Worm (Caenorhabditis elegans): ENCODE results near the gene bath-23.

bath-23 gene

DNA sequence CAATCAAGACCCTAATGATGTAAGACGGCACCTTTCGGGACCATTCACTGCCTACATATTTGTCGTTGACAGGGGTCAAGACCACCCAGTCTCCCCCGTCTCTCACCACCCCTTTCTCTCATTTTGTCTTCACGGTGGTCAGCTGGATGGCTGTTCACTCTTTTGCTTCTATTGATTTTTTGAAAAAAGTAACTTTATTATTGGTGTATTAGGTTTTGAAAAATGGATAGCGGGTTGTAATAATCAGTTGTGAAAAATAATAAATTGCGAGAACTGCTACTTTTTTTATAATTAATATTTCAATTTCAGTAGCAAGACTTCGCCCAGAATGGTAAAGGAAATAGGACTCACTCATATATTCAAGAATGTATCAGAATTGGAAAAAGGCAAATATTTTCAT lies 5.7 kb downstream of the bath-23 start, which contains the start of gene bath-9:
Gene bath-9, plus strand, starts transcription at position 301 of the 400 bp plus-strand sequence.
- no peak for TF ChIP-seq hlh-6 (tag; optimal IDR thresholded peaks at IDR 0.05)
- no peak for TF ChIP-seq elt-2 (tag; optimal IDR thresholded peaks at IDR 0.05)
- no peak for TF ChIP-seq ttx-3 (tag; optimal IDR thresholded peaks at IDR 0.05)
- TF ChIP-seq C08G9.2 (tag; optimal IDR thresholded peaks at IDR 0.05): no peak
- TF ChIP-seq nhr-11 (tag; optimal IDR thresholded peaks at IDR 0.05): no peak
- TF ChIP-seq hlh-15 (tag; optimal IDR thresholded peaks at IDR 0.05): no peak
- TF ChIP-seq fkh-10 (GFP tag; optimal IDR thresholded peaks at IDR 0.05): no peak
- TF ChIP-seq ztf-16 (tag; optimal IDR thresholded peaks at IDR 0.05): no peak
- TF ChIP-seq eyg-1 (tag; optimal IDR thresholded peaks at IDR 0.05): no peak
- no peak for TF ChIP-seq dmd-4 (tag; optimal IDR thresholded peaks at IDR 0.05; ENCODE audit: borderline replicate concordance)
- no peak for TF ChIP-seq fkh-6 (tag; optimal IDR thresholded peaks at IDR 0.05)
- no peak for TF ChIP-seq sox-2 (GFP tag; IDR thresholded peaks at IDR 0.05)
- TF ChIP-seq ceh-30 (tag; optimal IDR thresholded peaks at IDR 0.05): no peak
- TF ChIP-seq mec-3 (tag; optimal IDR thresholded peaks at IDR 0.05; ENCODE audit: borderline replicate concordance): no peak
- no peak for TF ChIP-seq ets-4 (tag; optimal IDR thresholded peaks at IDR 0.05)
- no peak for TF ChIP-seq unc-42 (tag; optimal IDR thresholded peaks at IDR 0.05)
- TF ChIP-seq pat-9 (tag; optimal IDR thresholded peaks at IDR 0.05): no peak
- TF ChIP-seq hlh-30 (tag; optimal IDR thresholded peaks at IDR 0.05; ENCODE audit: insufficient read depth): no peak

DNA sequence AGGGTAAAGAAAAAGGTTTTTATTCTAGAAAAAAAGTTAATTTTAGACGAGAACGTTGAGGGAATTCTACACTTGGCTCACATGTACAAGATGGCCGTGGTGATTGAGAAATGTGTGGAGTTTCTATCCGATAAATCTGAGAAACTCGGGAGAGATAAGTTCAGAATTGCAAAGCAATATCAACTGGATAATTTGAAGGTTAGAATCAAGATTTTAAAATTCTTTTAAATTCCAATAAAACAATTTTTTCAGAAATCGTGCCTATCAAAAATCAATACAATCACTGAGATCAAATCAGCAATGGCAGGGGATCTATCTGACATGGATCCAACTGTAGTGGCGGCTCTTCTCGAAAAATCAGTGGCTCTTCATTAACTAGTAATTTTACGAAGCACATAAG lies 7.2 kb downstream of the bath-23 start, which contains the start of gene Y49F6C.2:
Gene Y49F6C.2, plus strand, starts transcription at position 301 of the 400 bp plus-strand sequence.
- no peak for TF ChIP-seq ahr-1 (tag; optimal IDR thresholded peaks at IDR 0.05)
- TF ChIP-seq C38D4.7 (GFP tag; optimal IDR thresholded peaks at IDR 0.05): no peak

DNA sequence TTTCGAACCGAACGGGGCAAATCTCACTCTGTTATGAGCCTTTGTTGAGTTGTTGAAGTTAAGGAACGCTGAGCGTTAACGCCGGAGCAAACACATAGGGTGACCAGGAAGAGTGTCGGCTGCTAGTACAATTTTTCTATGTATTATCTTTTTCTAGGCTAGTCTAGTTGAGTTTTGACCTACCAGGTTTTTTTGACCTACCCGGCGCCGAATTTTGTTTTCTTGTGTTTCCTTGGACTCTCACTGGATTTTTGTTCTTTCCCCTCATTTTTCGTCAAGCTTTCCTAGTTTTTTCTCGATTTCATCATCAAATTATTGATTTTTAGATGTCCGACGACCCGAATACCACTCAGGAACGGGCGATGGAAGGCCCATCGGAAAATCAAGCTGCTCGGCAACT lies 10.4 kb downstream of the bath-23 start, which contains the start of gene T06D4.1:
Gene T06D4.1, plus strand, starts transcription at position 321 of the 400 bp plus-strand sequence.
- TF ChIP-seq sdc-2 (tag; optimal IDR thresholded peaks at IDR 0.05) (no peak), che-1 (tag; optimal IDR thresholded peaks at IDR 0.05) (no peak)

DNA sequence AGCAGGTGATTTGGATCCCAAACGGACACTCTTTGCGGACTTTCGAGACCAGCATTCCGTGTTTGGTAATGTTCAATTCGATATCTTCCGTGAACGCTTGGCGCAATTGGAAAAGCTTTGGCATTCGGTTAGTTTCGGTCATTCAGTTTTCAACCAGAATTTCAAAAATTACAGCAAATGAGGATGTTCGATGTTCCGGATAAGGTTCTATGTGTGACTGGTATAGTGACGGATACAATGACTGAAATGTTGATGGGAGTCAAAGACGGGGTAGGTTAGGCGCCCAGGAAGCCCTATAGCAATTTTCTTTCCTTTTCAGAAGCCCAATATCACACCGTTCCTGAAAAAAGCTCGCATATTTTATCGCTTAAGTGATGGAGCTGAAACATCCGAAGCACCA lies 12.0 kb downstream of the bath-23 start:
- TF ChIP-seq madf-2 (tag; optimal IDR thresholded peaks at IDR 0.05): no peak
- TF ChIP-seq lin-11 (tag; optimal IDR thresholded peaks at IDR 0.05): no peak
- no peak for TF ChIP-seq lim-6 (tag; optimal IDR thresholded peaks at IDR 0.05)
- no peak for TF ChIP-seq ceh-18 (tag; optimal IDR thresholded peaks at IDR 0.05)
- TF ChIP-seq ceh-22 (tag; optimal IDR thresholded peaks at IDR 0.05): no peak
- no peak for TF ChIP-seq ets-4 (tag; optimal IDR thresholded peaks at IDR 0.05)
- TF ChIP-seq ttx-3 (tag; optimal IDR thresholded peaks at IDR 0.05): no peak
- TF ChIP-seq ceh-30 (tag; optimal IDR thresholded peaks at IDR 0.05): no peak
- TF ChIP-seq ztf-16 (tag; optimal IDR thresholded peaks at IDR 0.05): no peak
- no peak for TF ChIP-seq pqm-1 (tag; optimal IDR thresholded peaks at IDR 0.05)
- no peak for TF ChIP-seq mec-3 (tag; optimal IDR thresholded peaks at IDR 0.05; ENCODE audit: borderline replicate concordance)
- TF ChIP-seq syd-9 (tag; optimal IDR thresholded peaks at IDR 0.05): no peak
- TF ChIP-seq ceh-48 (tag; optimal IDR thresholded peaks at IDR 0.05): no peak
- no peak for TF ChIP-seq C08G9.2 (tag; optimal IDR thresholded peaks at IDR 0.05)
- no peak for TF ChIP-seq pha-4 (tag; optimal IDR thresholded peaks at IDR 0.05)
- no peak for TF ChIP-seq nfya-1 (tag; optimal IDR thresholded peaks at IDR 0.05)
- TF ChIP-seq unc-55 (GFP tag; optimal IDR thresholded peaks at IDR 0.05): no peak
- TF ChIP-seq unc-42 (tag; optimal IDR thresholded peaks at IDR 0.05): no peak
- TF ChIP-seq hlh-30 (tag; optimal IDR thresholded peaks at IDR 0.05; ENCODE audit: insufficient read depth): no peak
- no peak for TF ChIP-seq sox-4 (tag; optimal IDR thresholded peaks at IDR 0.05)

DNA sequence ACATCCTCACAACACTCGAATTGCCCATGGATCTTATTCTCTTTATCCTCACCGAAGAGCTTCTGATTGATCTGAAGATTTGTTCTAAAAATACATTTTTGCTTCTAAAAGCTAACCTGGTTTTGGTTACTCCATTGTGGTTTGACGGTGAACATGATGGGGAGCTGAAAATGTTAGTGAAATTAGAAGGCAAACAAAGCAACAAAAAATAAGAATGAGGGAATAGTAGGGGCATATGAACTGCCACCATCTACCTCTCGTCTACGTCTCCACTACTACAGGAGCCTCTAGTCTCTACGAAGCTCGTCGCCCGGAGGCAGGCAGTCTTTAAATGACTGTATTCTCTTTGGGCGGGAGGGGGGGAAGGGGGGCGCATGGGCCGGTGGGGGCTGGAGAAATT lies 14.6 kb downstream of the bath-23 start, which contains the start of gene T06D4.2:
Gene T06D4.2, minus strand, starts transcription at position 170 of the 400 bp plus-strand sequence.
- TF ChIP-seq hlh-13 (GFP tag; optimal IDR thresholded peaks at IDR 0.05) (no peak), npax-4 (tag; optimal IDR thresholded peaks at IDR 0.05) (no peak), ceh-24 (tag; optimal IDR thresholded peaks at IDR 0.05) (no peak), K02D7.2 (tag; optimal IDR thresholded peaks at IDR 0.05) (no peak), ceh-45 (GFP tag; IDR thresholded peaks at IDR 0.05) (no peak), elt-4 (tag; optimal IDR thresholded peaks at IDR 0.05) (no peak), pat-9 (tag; optimal IDR thresholded peaks at IDR 0.05) (no peak), ceh-18 (tag; optimal IDR thresholded peaks at IDR 0.05) (no peak), ztf-16 (tag; optimal IDR thresholded peaks at IDR 0.05) (no peak), odd-2 (tag; optimal IDR thresholded peaks at IDR 0.05) (no peak), sox-4 (tag; optimal IDR thresholded peaks at IDR 0.05) (no peak), ttx-3 (tag; optimal IDR thresholded peaks at IDR 0.05) (no peak), hlh-30 (tag; optimal IDR thresholded peaks at IDR 0.05; ENCODE audit: insufficient read depth) (no peak), F13H6.1 (tag; optimal IDR thresholded peaks at IDR 0.05) (no peak), elt-2 (tag; optimal IDR thresholded peaks at IDR 0.05) (no peak), ceh-14 (tag; optimal IDR thresholded peaks at IDR 0.05) (no peak), ref-2 (tag; optimal IDR thresholded peaks at IDR 0.05) (no peak), ama-1 (optimal IDR thresholded peaks at IDR 0.05) (no peak), ceh-2 (tag; optimal IDR thresholded peaks at IDR 0.05) (no peak)
